Fruit fly (Drosophila melanogaster) whole organism, embryonic: ENCODE results near the gene tbc.

Source experiments
- Abd-B ChIP-seq: fragments of 200-800 bp; sonication (Bioruptor generic); optimal IDR thresholded peaks from 2 replicates; lab custom pipeline; 2018; ENCODE audit warnings: missing biosample characterization, mild to moderate bottlenecking, missing genetic modification characterization, moderate library complexity
- CG11247 ChIP-seq: fragments of 200-800 bp; sonication (Bioruptor generic); IDR thresholded peaks from 2 replicates; pipeline ENCODE4 v1.3.6; 2022; ENCODE audit warnings: missing biosample characterization, missing genetic modification characterization
- CG11560 ChIP-seq: fragments of 200-800 bp; sonication (Bioruptor generic); IDR thresholded peaks from 3 replicates; pipeline ENCODE4 v1.3.6; 2022; ENCODE audit warnings: missing biosample characterization, missing genetic modification characterization
- CG11696 ChIP-seq: fragments of 200-800 bp; sonication (Bioruptor generic); IDR thresholded peaks from 2 replicates; pipeline ENCODE4 v1.3.6; 2022; ENCODE audit warnings: missing biosample characterization, missing genetic modification characterization
- CG11723 ChIP-seq: fragments of 200-800 bp; sonication (Bioruptor generic); optimal IDR thresholded peaks from 2 replicates; lab custom pipeline; 2017; ENCODE audit warnings: missing biosample characterization, mild to moderate bottlenecking, missing genetic modification characterization
- CG12236 ChIP-seq: fragments of 200-800 bp; sonication (Bioruptor generic); optimal IDR thresholded peaks from 2 replicates; lab custom pipeline; 2016; ENCODE audit warnings: missing biosample characterization, missing genetic modification characterization
- CG12659 ChIP-seq: fragments of 200-800 bp; sonication (Bioruptor generic); optimal IDR thresholded peaks from 3 replicates; lab custom pipeline; 2017; ENCODE audit warnings: mild to moderate bottlenecking, missing biosample characterization, missing genetic modification reagents, missing genetic modification characterization
- CG13424 ChIP-seq: fragments of 200-800 bp; sonication (Bioruptor generic); optimal IDR thresholded peaks from 2 replicates; lab custom pipeline; 2019; ENCODE audit warnings: missing biosample characterization, mild to moderate bottlenecking, missing genetic modification characterization, moderate library complexity
- CG13775 ChIP-seq: fragments of 200-800 bp; sonication (Bioruptor generic); optimal IDR thresholded peaks from 3 replicates; lab custom pipeline; 2017; ENCODE audit warnings: missing biosample characterization, mild to moderate bottlenecking, missing genetic modification characterization
- CG14710 ChIP-seq: fragments of 200-800 bp; sonication (Bioruptor generic); optimal IDR thresholded peaks from 3 replicates; lab custom pipeline; 2019; ENCODE audit warnings: missing biosample characterization, mild to moderate bottlenecking, missing genetic modification characterization, moderate library complexity
- CG1603 ChIP-seq: fragments of 200-800 bp; sonication (Bioruptor generic); optimal IDR thresholded peaks from 2 replicates; lab custom pipeline; 2019; ENCODE audit warnings: missing biosample characterization, mild to moderate bottlenecking, missing genetic modification characterization, moderate library complexity
- CG17361 ChIP-seq: fragments of 200-800 bp; sonication (Bioruptor generic); IDR thresholded peaks from 3 replicates; pipeline ENCODE4 v1.3.6; 2022; ENCODE audit warnings: missing biosample characterization, missing genetic modification characterization
- CG17612 ChIP-seq: fragments of 200-800 bp; sonication (Bioruptor generic); IDR thresholded peaks from 2 replicates; pipeline ENCODE4 v1.3.6; 2022; ENCODE audit warnings: missing biosample characterization, missing genetic modification characterization
- CG18599 ChIP-seq: fragments of 200-800 bp; sonication (Bioruptor generic); optimal IDR thresholded peaks from 3 replicates; lab custom pipeline; 2017; ENCODE audit warnings: missing biosample characterization, missing genetic modification characterization, mild to moderate bottlenecking, moderate library complexity, missing genetic modification reagents
- CG2120 ChIP-seq: fragments of 200-800 bp; sonication (Bioruptor generic); optimal IDR thresholded peaks from 3 replicates; lab custom pipeline; 2016; ENCODE audit warnings: missing biosample characterization, missing genetic modification characterization
- CG2129 ChIP-seq: fragments of 200-800 bp; sonication (Bioruptor generic); IDR thresholded peaks from 2 replicates; pipeline ENCODE4 v1.3.6; 2022; ENCODE audit warnings: missing biosample characterization, missing genetic modification characterization; ENCODE audit not compliant: partially characterized antibody
- CG2712 ChIP-seq: fragments of 200-800 bp; optimal IDR thresholded peaks from 3 replicates; lab custom pipeline; 2019; ENCODE audit warnings: missing biosample characterization, mild to moderate bottlenecking, missing genetic modification characterization, moderate library complexity
- CG30403 ChIP-seq: fragments of 200-800 bp; sonication (Bioruptor generic); optimal IDR thresholded peaks from 3 replicates; lab custom pipeline; 2016; ENCODE audit warnings: missing biosample characterization, missing genetic modification characterization
- CG42726 ChIP-seq: fragments of 200-800 bp; sonication (Bioruptor generic); IDR thresholded peaks from 2 replicates; pipeline ENCODE4 v1.3.6; 2022; ENCODE audit warnings: missing biosample characterization, missing genetic modification characterization; ENCODE audit not compliant: partially characterized antibody
- CG6272 ChIP-seq: fragments of 200-800 bp; sonication (Bioruptor generic); IDR thresholded peaks from 2 replicates; pipeline ENCODE4 v1.3.6; 2022; ENCODE audit warnings: missing biosample characterization, missing genetic modification characterization
- CG8089 ChIP-seq: fragments of 200-800 bp; sonication (Bioruptor generic); optimal IDR thresholded peaks from 3 replicates; lab custom pipeline; 2016; ENCODE audit warnings: missing biosample characterization, missing genetic modification characterization
- CG9932 ChIP-seq: fragments of 200-800 bp; sonication (Bioruptor generic); IDR thresholded peaks from 2 replicates; pipeline ENCODE4 v1.3.6; 2022; ENCODE audit warnings: missing biosample characterization, missing genetic modification characterization
- CoRest ChIP-seq: fragments of 200-800 bp; sonication (Bioruptor generic); optimal IDR thresholded peaks from 3 replicates; lab custom pipeline; 2018; ENCODE audit warnings: missing biosample characterization, mild to moderate bottlenecking, missing genetic modification characterization, moderate library complexity
- Dll ChIP-seq: fragments of 200-800 bp; sonication (Bioruptor generic); IDR thresholded peaks from 4 replicates; pipeline ENCODE4 v1.3.6; 2022; ENCODE audit warnings: missing biosample characterization, missing genetic modification characterization; ENCODE audit not compliant: partially characterized antibody
- Dp ChIP-seq: fragments of 200-800 bp; sonication (Bioruptor generic); optimal IDR thresholded peaks from 2 replicates; lab custom pipeline; 2018; ENCODE audit warnings: missing biosample characterization, mild to moderate bottlenecking, missing genetic modification characterization, moderate library complexity
- Drgx ChIP-seq: fragments of 200-800 bp; sonication (Bioruptor generic); IDR thresholded peaks from 2 replicates; pipeline ENCODE4 v1.3.6; 2022; ENCODE audit warnings: missing biosample characterization, missing genetic modification characterization
- Ets97D ChIP-seq: fragments of 200-800 bp; sonication (Bioruptor generic); optimal IDR thresholded peaks from 3 replicates; lab custom pipeline; 2016; ENCODE audit warnings: missing biosample characterization, missing genetic modification characterization
- Gug ChIP-seq: fragments of 200-800 bp; sonication (Bioruptor generic); IDR thresholded peaks from 4 replicates; pipeline ENCODE4 v1.3.6; 2022; ENCODE audit warnings: missing biosample characterization, missing genetic modification characterization
- ci ChIP-seq: fragments of 200-800 bp; sonication (Bioruptor generic); IDR thresholded peaks from 3 replicates; pipeline ENCODE4 v1.3.6; 2022; ENCODE audit warnings: missing biosample characterization, missing genetic modification characterization
- crp ChIP-seq, 2 experiments: fragments of 200-800 bp; sonication (Bioruptor generic); optimal IDR thresholded peaks; 2 replicates in 1 of 2; 3 replicates in 1 of 2; lab custom pipeline; 2017; ENCODE audit warnings: missing biosample characterization in 2 of 2, missing genetic modification characterization in 2 of 2, mild to moderate bottlenecking in 1 of 2, moderate library complexity in 1 of 2
- dm ChIP-seq: fragments of 200-800 bp; sonication (Bioruptor generic); optimal IDR thresholded peaks from 3 replicates; lab custom pipeline; 2016; ENCODE audit warnings: missing biosample characterization, missing genetic modification characterization
- dmrt11E ChIP-seq: fragments of 200-800 bp; sonication (Bioruptor generic); optimal IDR thresholded peaks from 3 replicates; lab custom pipeline; 2018; ENCODE audit warnings: missing biosample characterization, mild to moderate bottlenecking, missing genetic modification characterization, moderate library complexity
- gfzf ChIP-seq: fragments of 200-800 bp; sonication (Bioruptor generic); optimal IDR thresholded peaks from 2 replicates; lab custom pipeline; 2016; ENCODE audit warnings: missing biosample characterization, mild to moderate bottlenecking, missing genetic modification characterization, moderate library complexity
- h ChIP-seq: fragments of >200 bp; optimal IDR thresholded peaks from 2 replicates; lab custom pipeline; 2017
- hb ChIP-seq: fragments of 200-800 bp; sonication (Bioruptor generic); IDR thresholded peaks from 3 replicates; pipeline ENCODE4 v1.3.6; 2022; ENCODE audit warnings: missing biosample characterization, missing genetic modification characterization; ENCODE audit not compliant: partially characterized antibody
- hbn ChIP-seq: fragments of 200-800 bp; sonication (Bioruptor generic); IDR thresholded peaks from 2 replicates; pipeline ENCODE4 v1.3.6; 2022; ENCODE audit warnings: missing biosample characterization, missing genetic modification characterization; ENCODE audit not compliant: partially characterized antibody
- lmd ChIP-seq: fragments of 200-800 bp; sonication (Bioruptor generic); IDR thresholded peaks from 2 replicates; pipeline ENCODE4 v1.3.6; 2022; ENCODE audit warnings: missing biosample characterization, missing genetic modification characterization
- phol ChIP-seq: fragments of 200-800 bp; sonication (Bioruptor generic); optimal IDR thresholded peaks from 3 replicates; lab custom pipeline; 2018; ENCODE audit warnings: missing biosample characterization, mild to moderate bottlenecking, missing genetic modification characterization, moderate library complexity
- prd ChIP-seq, 3 experiments: fragments of >200 bp in 2 of 3; fragments of 200-800 bp in 1 of 3; sonication (Bioruptor generic) in 1 of 3; optimal IDR thresholded peaks in 2 of 3; IDR thresholded peaks in 1 of 3; 2 replicates in 2 of 3; 3 replicates in 1 of 3; pipeline versions ENCODE4 v1.3.6 to Lab custom; 2017 to 2022; ENCODE audit warnings: missing biosample characterization in 1 of 3, missing genetic modification characterization in 1 of 3
- pzg ChIP-seq: fragments of 200-800 bp; sonication (Bioruptor generic); optimal IDR thresholded peaks from 3 replicates; lab custom pipeline; 2018; ENCODE audit warnings: missing biosample characterization, mild to moderate bottlenecking, missing genetic modification characterization, moderate library complexity
- ranshi ChIP-seq: fragments of 200-800 bp; sonication (Bioruptor generic); IDR thresholded peaks from 2 replicates; pipeline ENCODE4 v1.3.6; 2022; ENCODE audit warnings: missing biosample characterization, missing genetic modification characterization
- sens ChIP-seq: fragments of 200-800 bp; sonication (Bioruptor generic); peaks from one replicate; lab custom pipeline; 2016; ENCODE audit warnings: missing biosample characterization, missing genetic modification characterization
- seq ChIP-seq: fragments of 200-800 bp; sonication (Bioruptor generic); IDR thresholded peaks from 2 replicates; pipeline ENCODE4 v1.3.6; 2022; ENCODE audit warnings: missing biosample characterization, missing genetic modification characterization
- sima ChIP-seq: fragments of 200-800 bp; sonication (Bioruptor generic); optimal IDR thresholded peaks from 2 replicates; lab custom pipeline; 2016; ENCODE audit warnings: missing biosample characterization, missing genetic modification characterization
- slou ChIP-seq: fragments of 200-800 bp; sonication (Bioruptor generic); optimal IDR thresholded peaks from 3 replicates; lab custom pipeline; 2016; ENCODE audit warnings: missing biosample characterization, missing genetic modification characterization
- sna ChIP-seq: fragments of 200-800 bp; sonication (Bioruptor generic); IDR thresholded peaks from 2 replicates; pipeline ENCODE4 v1.3.6; 2022; ENCODE audit warnings: missing biosample characterization, missing genetic modification characterization; ENCODE audit not compliant: partially characterized antibody

The tbc gene

DNA sequence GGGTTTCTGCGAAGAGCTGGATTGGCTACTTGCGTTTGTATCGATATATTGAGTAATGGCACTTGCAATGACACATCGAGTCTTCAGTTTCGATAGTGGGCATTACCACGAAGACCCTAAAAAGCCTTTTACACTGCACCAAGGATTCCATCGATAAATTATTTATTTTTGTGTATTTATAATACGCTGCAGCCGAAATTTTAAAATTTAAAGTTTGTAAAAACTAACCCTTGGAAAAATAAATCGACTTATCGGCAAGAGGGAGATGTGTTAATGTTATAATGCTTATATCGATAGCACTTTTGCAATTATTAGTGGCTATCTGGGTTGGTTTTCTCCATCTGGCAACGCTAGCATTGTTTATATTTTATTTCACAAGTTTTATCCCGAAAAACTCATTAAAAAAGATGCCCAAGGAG is 25.4 kb upstream of the tbc start, which contains the start of the genes Pp4-19C and cactin (continued):
- TF ChIP-seq Ets97D (GFP tag; lab: Kevin White, UChicago) = peak; percentile 30
- peak; percentile 61; the same call in 1 of the 2 replicates for TF ChIP-seq CG42726 (GFP tag; lab: Robert Waterston, UW)
- no peak for TF ChIP-seq prd (optimal IDR thresholded peaks at IDR 0.05; lab: Kevin White, UChicago)
- peak; percentile 40; the same call in 1 of the 3 replicates for TF ChIP-seq prd (GFP tag; IDR thresholded peaks at IDR 0.05; lab: Robert Waterston, UW)
- TF ChIP-seq ranshi (GFP tag; lab: Robert Waterston, UW) = no peak
- TF ChIP-seq CoRest = peak; percentile 41
- TF ChIP-seq CG11247 (GFP tag; lab: Robert Waterston, UW) = no peak
- TF ChIP-seq Abd-B (GFP tag; lab: Kevin White, UChicago) = peak; percentile 48
- TF ChIP-seq CG12236 (GFP tag; lab: Kevin White, UChicago) = no peak
- TF ChIP-seq pzg (GFP tag; lab: Kevin White, UChicago) = peak; percentile 54
- peak; percentile 56; the same call in 1 of the 2 replicates for TF ChIP-seq CG9932 (GFP tag; lab: Robert Waterston, UW)
- TF ChIP-seq sna (GFP tag; lab: Robert Waterston, UW) = peak; percentile 86
- TF ChIP-seq CG8089 (GFP tag; lab: Kevin White, UChicago) = no peak
- TF ChIP-seq CG17612 = no peak
- TF ChIP-seq dm = no peak
- TF ChIP-seq CG2712 = no peak
- TF ChIP-seq CG13424 (tag; lab: Kevin White, UChicago) = peak; percentile 7
- TF ChIP-seq hb = peak; percentile 89
- TF ChIP-seq Dp = peak; percentile 24
- TF ChIP-seq CG18599 (GFP tag; lab: Kevin White, UChicago) = no peak
- TF ChIP-seq slou = no peak
- peak; percentile 61 for TF ChIP-seq hbn (GFP tag; lab: Robert Waterston, UW)
- TF ChIP-seq seq (GFP tag; lab: Robert Waterston, UW) = no peak
- peak; percentile 29 for TF ChIP-seq CG12659 (GFP tag; lab: Kevin White, UChicago)
- peak; percentile 13; the same call in 1 of the 4 replicates for TF ChIP-seq Gug (GFP tag; lab: Robert Waterston, UW)
- peak; percentile 48 for TF ChIP-seq CG2120 (GFP tag; lab: Kevin White, UChicago)
- TF ChIP-seq gfzf = peak; percentile 17
- TF ChIP-seq CG14710 = peak; percentile 60
- TF ChIP-seq CG11560 = peak; percentile 61; the same call in 2 of the 3 replicates
- TF ChIP-seq CG30403 (GFP tag; lab: Kevin White, UChicago) = peak; percentile 46
- TF ChIP-seq ci (GFP tag; lab: Robert Waterston, UW) = no peak
- TF ChIP-seq CG13775 (GFP tag; lab: Kevin White, UChicago) = peak; percentile 7
- peak; percentile 28 for TF ChIP-seq dmrt11E
- TF ChIP-seq phol (tag; lab: Kevin White, UChicago) = peak; percentile 69
- TF ChIP-seq CG11696 (GFP tag; lab: Robert Waterston, UW) = no peak
- no peak for TF ChIP-seq CG1603 (tag; lab: Kevin White, UChicago)
- no peak for TF ChIP-seq Drgx (GFP tag; lab: Robert Waterston, UW)
- TF ChIP-seq h = no peak
- peak; percentile 19; the same call in 1 of the 2 replicates for TF ChIP-seq lmd (GFP tag; lab: Robert Waterston, UW)
- peak in 1 of 2 experiments; percentile 51 for TF ChIP-seq crp (GFP tag; optimal IDR thresholded peaks at IDR 0.05; lab: Kevin White, UChicago)
- peak; percentile 71 for TF ChIP-seq CG2129
- TF ChIP-seq CG17361 (GFP tag; lab: Robert Waterston, UW) = 0 out of 3 replicates have a peak, but pooled peaks have one; percentile 30
- TF ChIP-seq sens (GFP tag; lab: Kevin White, UChicago) = peak; percentile 79
- TF ChIP-seq Dll = peak; percentile 91
- peak; percentile 11; the same call in 1 of the 2 replicates for TF ChIP-seq CG6272 (GFP tag; lab: Robert Waterston, UW)
- TF ChIP-seq sima (GFP tag; lab: Kevin White, UChicago) = no peak
- no peak for TF ChIP-seq CG11723 (GFP tag; lab: Kevin White, UChicago)
